Fruit fly (Drosophila melanogaster) Kc167 (cell line): ENCODE data around the gene snu.

Source experiments
- Sin3A ChIP-seq: fragments of >200 bp; optimal IDR thresholded peaks from 2 replicates; lab custom pipeline; 2018; ENCODE audit warnings: missing external identifiers
- h ChIP-seq: fragments of >200 bp; optimal IDR thresholded peaks from 3 replicates; lab custom pipeline; 2018; ENCODE audit warnings: missing external identifiers
- psq ChIP-seq: fragments of >200 bp; optimal IDR thresholded peaks from 2 replicates; lab custom pipeline; 2017; ENCODE audit warnings: missing external identifiers
- ttk ChIP-seq: sonication (Bioruptor generic); optimal IDR thresholded peaks from 2 replicates; lab custom pipeline; 2017; ENCODE audit warnings: missing external identifiers

DNA sequence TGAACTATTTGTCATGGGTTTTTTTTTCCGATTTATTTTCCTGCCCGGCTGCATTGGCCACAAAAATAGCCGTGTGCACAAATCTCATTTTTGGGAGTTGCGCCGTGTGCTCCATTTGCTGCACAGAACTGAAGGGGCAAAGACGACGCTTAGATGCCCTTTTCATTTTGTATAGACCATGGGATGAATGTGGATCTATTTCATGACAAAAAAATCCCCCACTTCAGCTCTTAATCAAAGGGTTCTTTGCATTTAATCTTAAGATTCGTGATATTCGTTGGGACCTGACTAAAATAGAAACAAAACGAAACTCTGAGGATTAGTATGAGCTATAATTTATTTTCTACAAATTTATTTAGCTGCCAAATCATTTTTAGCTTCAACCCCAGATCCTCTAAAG is 44.7 kb upstream of the snu start:
- TF ChIP-seq ttk (no peak), psq (lab: Kevin White, UChicago) (no peak), Sin3A (lab: Kevin White, UChicago) (no peak), h (lab: Kevin White, UChicago) (no peak)
